Worm (Caenorhabditis elegans): ENCODE data around the gene Y54G11A.14.

DNA sequence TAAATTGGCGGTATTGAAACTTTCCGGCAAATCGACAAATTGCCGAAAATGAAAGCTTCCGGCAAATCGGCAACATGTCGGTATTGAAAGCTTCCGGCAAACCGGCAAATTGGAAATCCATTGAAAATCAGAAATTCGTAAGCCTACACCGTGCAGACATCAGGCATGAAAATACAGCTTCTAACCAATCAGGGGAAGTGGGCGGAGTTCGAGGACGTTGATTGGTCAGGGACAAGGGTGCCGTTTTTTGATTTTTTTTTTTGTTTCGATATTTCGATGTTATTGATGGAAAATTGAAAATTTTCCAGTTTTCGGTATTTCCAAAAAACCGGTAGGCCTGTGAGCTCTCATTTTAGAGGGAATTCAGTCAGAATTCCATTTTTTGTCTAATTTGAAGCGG, 48.1 kb upstream of the Y54G11A.14 start:
- TF ChIP-seq alr-1 (tag; optimal IDR thresholded peaks at IDR 0.05) (no peak), C34F6.9 (tag; optimal IDR thresholded peaks at IDR 0.05) (no peak), lin-13 (GFP tag; optimal IDR thresholded peaks at IDR 0.05) (no peak), ztf-11 (tag; optimal IDR thresholded peaks at IDR 0.05) (no peak), unc-55 (GFP tag; optimal IDR thresholded peaks at IDR 0.05) (no peak), nhr-77 (tag; optimal IDR thresholded peaks at IDR 0.05) (no peak), nhr-6 (tag; optimal IDR thresholded peaks at IDR 0.05) (no peak), nhr-129 (tag; optimal IDR thresholded peaks at IDR 0.05) (no peak), lsy-2 (tag; optimal IDR thresholded peaks at IDR 0.05) (no peak), nhr-237 (tag; optimal IDR thresholded peaks at IDR 0.05) (no peak), ama-1 (optimal IDR thresholded peaks at IDR 0.05) (no peak), ztf-4 (tag; optimal IDR thresholded peaks at IDR 0.05) (no peak), elt-1 (tag; optimal IDR thresholded peaks at IDR 0.05) (no peak)

Measured in whole organism, L2 larva.